Worm (Caenorhabditis elegans) whole organism, L2 larva: ENCODE results near the gene nhr-16.

ENCODE experiments used
- alr-1 ChIP-seq: fragments of 150-350 bp; optimal IDR thresholded peaks from 2 replicates; lab custom pipeline; 2014; ENCODE audit warnings: missing biosample characterization, missing genetic modification characterization
- aly-2 ChIP-seq: fragments of 150-350 bp; optimal IDR thresholded peaks from 2 replicates; lab custom pipeline; 2014; ENCODE audit warnings: missing biosample characterization, missing genetic modification characterization
- crh-2 ChIP-seq: sonication (generic microtip); optimal IDR thresholded peaks from 2 replicates; lab custom pipeline; 2017; ENCODE audit warnings: missing biosample characterization, missing genetic modification characterization
- dmd-4 ChIP-seq: sonication (generic microtip); optimal IDR thresholded peaks from 2 replicates; lab custom pipeline; 2017; ENCODE audit warnings: missing biosample characterization, missing genetic modification characterization
- elt-1 ChIP-seq: fragments of 150-350 bp; optimal IDR thresholded peaks from 2 replicates; lab custom pipeline; 2014; ENCODE audit warnings: missing biosample characterization, missing genetic modification characterization
- lin-13 ChIP-seq: fragments of 150-350 bp; optimal IDR thresholded peaks from 2 replicates; lab custom pipeline; 2014; ENCODE audit warnings: missing biosample characterization, missing genetic modification reagents, missing genetic modification characterization
- lin-39 ChIP-seq: fragments of 150-350 bp; optimal IDR thresholded peaks from 2 replicates; lab custom pipeline; 2014; ENCODE audit warnings: missing biosample characterization, missing genetic modification reagents, missing genetic modification characterization
- mab-5 ChIP-seq: fragments of 150-350 bp; optimal IDR thresholded peaks from 2 replicates; lab custom pipeline; 2014; ENCODE audit warnings: missing biosample characterization, missing genetic modification characterization
- nhr-77 ChIP-seq: fragments of 150-350 bp; optimal IDR thresholded peaks from 2 replicates; lab custom pipeline; 2014; ENCODE audit warnings: missing biosample characterization, missing genetic modification characterization
- snpc-4 ChIP-seq: fragments of 150-350 bp; optimal IDR thresholded peaks from 2 replicates; lab custom pipeline; 2014; ENCODE audit warnings: missing biosample characterization, missing genetic modification characterization
- unc-39 ChIP-seq: fragments of 150-350 bp; optimal IDR thresholded peaks from 2 replicates; lab custom pipeline; 2014; ENCODE audit warnings: missing biosample characterization, missing genetic modification characterization
- unc-62 ChIP-seq: fragments of 150-350 bp; optimal IDR thresholded peaks from 2 replicates; lab custom pipeline; 2014; ENCODE audit warnings: missing biosample characterization, missing genetic modification reagents, missing genetic modification characterization
- ztf-1 ChIP-seq: fragments of 200-800 bp; sonication (Bioruptor generic); conservative IDR thresholded peaks from 2 replicates; pipeline ENCODE4 v1.3.6; 2022; ENCODE audit warnings: missing genetic modification characterization, missing compliant biosample characterization
- ztf-4 ChIP-seq: fragments of 150-350 bp; optimal IDR thresholded peaks from 2 replicates; lab custom pipeline; 2014; ENCODE audit warnings: missing biosample characterization, missing genetic modification characterization

DNA sequence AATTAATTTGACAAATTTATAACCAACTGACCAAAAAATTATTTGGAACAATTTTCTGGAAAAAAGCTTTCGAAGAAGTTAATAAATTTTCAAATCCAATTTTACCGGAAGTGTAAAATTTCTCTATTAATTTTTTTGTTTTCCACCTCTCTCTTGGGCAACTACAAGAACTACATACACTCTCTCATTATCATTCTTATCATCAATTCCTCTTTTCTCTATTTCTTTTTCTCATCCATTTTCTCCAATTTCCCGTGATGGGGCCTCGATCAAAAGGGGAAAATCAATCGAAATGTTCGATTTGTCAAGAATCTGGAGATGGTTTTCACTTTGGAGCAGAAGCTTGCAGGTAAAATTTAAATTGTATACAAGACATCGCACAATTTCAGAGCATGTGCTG lies 5.5 kb upstream of the nhr-16 start, which contains the start of gene nhr-109:
- TF ChIP-seq mab-5 (tag; lab: Kevin White, UChicago) (no peak), ztf-4 (tag; lab: Kevin White, UChicago) (no peak), lin-39 (tag; lab: Kevin White, UChicago) (no peak), unc-39 (tag; lab: Kevin White, UChicago) (no peak), unc-62 (GFP tag; lab: Kevin White, UChicago) (no peak), snpc-4 (tag; lab: Kevin White, UChicago) (no peak), lin-13 (GFP tag; lab: Kevin White, UChicago) (no peak), ztf-1 (no peak), alr-1 (no peak), dmd-4 (tag; lab: Kevin White, UChicago) (no peak), aly-2 (tag; lab: Kevin White, UChicago) (no peak), crh-2 (tag; lab: Kevin White, UChicago) (no peak), elt-1 (tag; lab: Kevin White, UChicago) (no peak), nhr-77 (no peak)
